Worm (Caenorhabditis elegans) whole organism, L3 larva: Measurements from ENCODE around the gene bath-20.

Experiments used
- ceh-82 ChIP-seq: fragments of 150-350 bp; optimal IDR thresholded peaks from 2 replicates; lab custom pipeline; 2014; ENCODE audit warnings: missing biosample characterization, missing genetic modification characterization
- ceh-9 ChIP-seq: sonication (generic microtip); optimal IDR thresholded peaks from 2 replicates; lab custom pipeline; 2018; ENCODE audit warnings: missing biosample characterization, missing genetic modification characterization
- elt-1 ChIP-seq: fragments of 150-350 bp; optimal IDR thresholded peaks from 2 replicates; lab custom pipeline; 2014; ENCODE audit warnings: missing biosample characterization, missing genetic modification characterization
- jun-1 ChIP-seq: fragments of 150-350 bp; optimal IDR thresholded peaks from 2 replicates; lab custom pipeline; 2014; ENCODE audit warnings: missing biosample characterization, missing genetic modification reagents, missing genetic modification characterization
- nhr-11 ChIP-seq: fragments of 150-350 bp; optimal IDR thresholded peaks from 2 replicates; lab custom pipeline; 2014; ENCODE audit warnings: missing biosample characterization, missing genetic modification characterization
- nhr-77 ChIP-seq: fragments of 150-350 bp; optimal IDR thresholded peaks from 2 replicates; lab custom pipeline; 2014; ENCODE audit warnings: missing biosample characterization, missing genetic modification characterization
- pha-4 ChIP-seq: fragments of 150-350 bp; optimal IDR thresholded peaks from 2 replicates; lab custom pipeline; 2014; ENCODE audit warnings: missing biosample characterization, missing genetic modification reagents, missing genetic modification characterization
- sea-2 ChIP-seq: fragments of 150-350 bp; sonication (generic microtip); optimal IDR thresholded peaks from 4 replicates; lab custom pipeline; 2014; ENCODE audit warnings: missing biosample characterization, missing genetic modification reagents, missing genetic modification characterization
- snpc-4 ChIP-seq: fragments of 150-350 bp; optimal IDR thresholded peaks from 2 replicates; lab custom pipeline; 2014; ENCODE audit warnings: missing biosample characterization, missing genetic modification characterization
- unc-39 ChIP-seq: sonication (generic microtip); optimal IDR thresholded peaks from 4 replicates; lab custom pipeline; 2017; ENCODE audit warnings: missing biosample characterization, missing genetic modification characterization

DNA sequence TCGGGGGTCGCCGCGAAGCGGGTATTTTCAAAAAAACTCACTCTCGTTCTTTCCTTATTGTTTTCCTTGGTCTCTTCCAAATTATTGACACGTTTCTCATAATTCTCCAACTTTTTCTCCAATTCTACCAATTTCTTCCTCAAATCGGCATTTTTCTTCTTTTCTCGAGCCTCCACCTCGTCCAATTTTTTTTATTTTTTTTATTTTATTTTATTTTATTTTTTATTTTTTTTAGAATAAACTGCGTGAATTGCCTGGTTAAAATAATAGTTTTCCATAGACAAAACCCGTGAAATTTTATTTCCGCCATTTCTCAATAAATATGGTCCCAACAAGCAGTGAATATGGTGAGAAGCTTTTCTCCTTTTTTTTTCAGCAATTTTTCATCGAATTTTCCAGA lies 29.6 kb downstream of the bath-20 start, which contains the start of gene F59H6.15:
- TF ChIP-seq unc-39 (tag; lab: Kevin White, UChicago) (no peak), jun-1 (tag; lab: Kevin White, UChicago) (no peak), pha-4 (tag; lab: Kevin White, UChicago) (no peak), nhr-11 (tag; lab: Kevin White, UChicago) (no peak), sea-2 (GFP tag; lab: Kevin White, UChicago) (no peak), elt-1 (tag; lab: Kevin White, UChicago) (no peak), snpc-4 (tag; lab: Kevin White, UChicago) (no peak), nhr-77 (tag; lab: Kevin White, UChicago) (no peak), ceh-9 (tag; lab: Kevin White, UChicago) (no peak), ceh-82 (no peak)
